Worm (Caenorhabditis elegans) whole organism, L3 larva: Measurements from ENCODE around the gene srr-1.

ENCODE experiments used
- aly-2 ChIP-seq: fragments of 150-350 bp; optimal IDR thresholded peaks from 2 replicates; lab custom pipeline; 2014; ENCODE audit warnings: missing biosample characterization, missing genetic modification characterization
- ama-1 ChIP-seq: fragments of 150-350 bp; optimal IDR thresholded peaks from 2 replicates; lab custom pipeline; 2018
- nhr-237 ChIP-seq: fragments of 150-350 bp; optimal IDR thresholded peaks from 2 replicates; lab custom pipeline; 2014; ENCODE audit warnings: missing biosample characterization, missing genetic modification characterization
- nhr-28 ChIP-seq: fragments of 150-350 bp; optimal IDR thresholded peaks from 2 replicates; lab custom pipeline; 2014; ENCODE audit warnings: missing biosample characterization, missing genetic modification characterization
- pqm-1 ChIP-seq: fragments of 150-350 bp; optimal IDR thresholded peaks from 2 replicates; lab custom pipeline; 2017; ENCODE audit warnings: missing biosample characterization, missing genetic modification characterization, inconsistent platforms
- tbx-2 ChIP-seq: sonication (generic microtip); optimal IDR thresholded peaks from 2 replicates; lab custom pipeline; 2016; ENCODE audit warnings: mild to moderate bottlenecking, missing genetic modification characterization, missing compliant biosample characterization
- unc-39 ChIP-seq: sonication (generic microtip); optimal IDR thresholded peaks from 4 replicates; lab custom pipeline; 2017; ENCODE audit warnings: missing biosample characterization, missing genetic modification characterization
- ztf-11 ChIP-seq: fragments of 150-350 bp; optimal IDR thresholded peaks from 2 replicates; lab custom pipeline; 2014; ENCODE audit warnings: missing biosample characterization, missing genetic modification characterization

- TF ChIP-seq unc-39 (tag; lab: Kevin White, UChicago), result no peak
- TF ChIP-seq nhr-28 (tag; lab: Kevin White, UChicago), result no peak
- TF ChIP-seq pqm-1 (tag; lab: Kevin White, UChicago), result no peak
- TF ChIP-seq tbx-2 (tag; lab: Kevin White, UChicago), result no peak
- TF ChIP-seq ama-1, result no peak
- TF ChIP-seq ztf-11 (tag; lab: Kevin White, UChicago), result no peak
- no peak for TF ChIP-seq nhr-237 (tag; lab: Kevin White, UChicago)
- TF ChIP-seq aly-2 (tag; lab: Kevin White, UChicago), result no peak
Measured at ce11 chrV:13021540-13021939, 32.0 kb downstream of the srr-1 start.
